Worm (Caenorhabditis elegans): ENCODE data around the gene lin-52.

Gene lin-52

ce11 chrIII:9808179-9808578 is 16.4 kb downstream of the lin-52 start, which contains the start of gene gtap-2 (continued):
- no peak for TF ChIP-seq ceh-45 (GFP tag; IDR thresholded peaks at IDR 0.05)
- no peak for TF ChIP-seq ttx-3 (tag; optimal IDR thresholded peaks at IDR 0.05)
- TF ChIP-seq ztf-16 (tag; optimal IDR thresholded peaks at IDR 0.05) = no peak
- TF ChIP-seq C38D4.7 (GFP tag; optimal IDR thresholded peaks at IDR 0.05) = no peak
- TF ChIP-seq nhr-11 (tag; optimal IDR thresholded peaks at IDR 0.05) = no peak
- no peak for TF ChIP-seq pax-1 (tag; optimal IDR thresholded peaks at IDR 0.05)
- TF ChIP-seq dmd-4 (tag; optimal IDR thresholded peaks at IDR 0.05; ENCODE audit: borderline replicate concordance) = no peak
- no peak for TF ChIP-seq fkh-6 (tag; optimal IDR thresholded peaks at IDR 0.05)
- TF ChIP-seq pqm-1 (tag; optimal IDR thresholded peaks at IDR 0.05) = no peak
- TF ChIP-seq ets-4 (tag; optimal IDR thresholded peaks at IDR 0.05) = peak; percentile 54
- TF ChIP-seq che-1 (tag; optimal IDR thresholded peaks at IDR 0.05) = no peak
- TF ChIP-seq tbx-7 (tag; optimal IDR thresholded peaks at IDR 0.05) = peak; percentile 50
- TF ChIP-seq ceh-6 (GFP tag; optimal IDR thresholded peaks at IDR 0.05) = no peak
- no peak for TF ChIP-seq F13H6.1 (tag; optimal IDR thresholded peaks at IDR 0.05)
- no peak for TF ChIP-seq K09A11.1 (tag; optimal IDR thresholded peaks at IDR 0.05; ENCODE audit: insufficient read depth)
- TF ChIP-seq ceh-2 (tag; optimal IDR thresholded peaks at IDR 0.05) = peak; percentile 65
- TF ChIP-seq mec-3 (tag; optimal IDR thresholded peaks at IDR 0.05; ENCODE audit: borderline replicate concordance) = no peak
- TF ChIP-seq hlh-8 (tag; optimal IDR thresholded peaks at IDR 0.05) = peak; percentile 70
- no peak for TF ChIP-seq C08G9.2 (tag; optimal IDR thresholded peaks at IDR 0.05)
- no peak for TF ChIP-seq pag-3 (tag; optimal IDR thresholded peaks at IDR 0.05; ENCODE audit: borderline replicate concordance)
- TF ChIP-seq ceh-48 (tag; optimal IDR thresholded peaks at IDR 0.05) = no peak
- TF ChIP-seq syd-9 (tag; optimal IDR thresholded peaks at IDR 0.05) = no peak
- peak; percentile 48 for TF ChIP-seq fax-1 (tag; optimal IDR thresholded peaks at IDR 0.05)
- TF ChIP-seq sdc-2 (tag; optimal IDR thresholded peaks at IDR 0.05) = no peak
- no peak for TF ChIP-seq fkh-10 (GFP tag; optimal IDR thresholded peaks at IDR 0.05)
- no peak for TF ChIP-seq lin-11 (tag; optimal IDR thresholded peaks at IDR 0.05)
- TF ChIP-seq zip-5 (tag; optimal IDR thresholded peaks at IDR 0.05) = peak; percentile 73
- peak; percentile 77 for TF ChIP-seq tbx-2 (tag; optimal IDR thresholded peaks at IDR 0.05)
- no peak for TF ChIP-seq ceh-18 (tag; optimal IDR thresholded peaks at IDR 0.05)
- no peak for TF ChIP-seq sox-2 (GFP tag; IDR thresholded peaks at IDR 0.05)
- no peak for TF ChIP-seq elt-4 (tag; optimal IDR thresholded peaks at IDR 0.05)
- no peak for TF ChIP-seq T23F11.4 (GFP tag; optimal IDR thresholded peaks at IDR 0.05)
- TF ChIP-seq npax-4 (tag; optimal IDR thresholded peaks at IDR 0.05) = no peak
- TF ChIP-seq unc-86 (tag; optimal IDR thresholded peaks at IDR 0.05) = peak; percentile 16
- TF ChIP-seq dve-1 (tag; optimal IDR thresholded peaks at IDR 0.05) = no peak

- TF ChIP-seq C38D4.7 (GFP tag; optimal IDR thresholded peaks at IDR 0.05) = no peak
- TF ChIP-seq ceh-9 (tag; optimal IDR thresholded peaks at IDR 0.05) = no peak
- peak; percentile 17 for TF ChIP-seq hlh-30 (tag; optimal IDR thresholded peaks at IDR 0.05; ENCODE audit: insufficient read depth)
- TF ChIP-seq nhr-232 (tag; optimal IDR thresholded peaks at IDR 0.05) = no peak
Measured at ce11 chrIII:9807560-9808046, 16.9 kb downstream of the lin-52 start.

ce11 chrIII:9806968-9807559 is 17.5 kb downstream of the lin-52 start, which contains the start of gene ZK632.4:
TSS of gene ZK632.4 (minus strand) at chrIII:9807454.
- TF ChIP-seq nhr-232 (tag; optimal IDR thresholded peaks at IDR 0.05) (no peak), odd-2 (tag; optimal IDR thresholded peaks at IDR 0.05) (no peak), ceh-22 (tag; optimal IDR thresholded peaks at IDR 0.05) (no peak), npax-4 (tag; optimal IDR thresholded peaks at IDR 0.05) (no peak), ceh-18 (tag; optimal IDR thresholded peaks at IDR 0.05) (no peak), pha-2 (tag; optimal IDR thresholded peaks at IDR 0.05) (no peak), rnt-1 (tag; optimal IDR thresholded peaks at IDR 0.05) (no peak), ceh-24 (tag; optimal IDR thresholded peaks at IDR 0.05) (no peak), ceh-9 (tag; optimal IDR thresholded peaks at IDR 0.05) (no peak), pha-4 (tag; optimal IDR thresholded peaks at IDR 0.05) (no peak), ceh-34 (tag; optimal IDR thresholded peaks at IDR 0.05) (no peak), unc-3 (GFP tag; conservative IDR thresholded peaks at IDR 0.05) (no peak), unc-3 (tag; optimal IDR thresholded peaks at IDR 0.05) (no peak), T23F11.4 (GFP tag; optimal IDR thresholded peaks at IDR 0.05) (no peak), madf-2 (tag; optimal IDR thresholded peaks at IDR 0.05) (no peak), ceh-45 (GFP tag; IDR thresholded peaks at IDR 0.05) (no peak), ets-4 (tag; optimal IDR thresholded peaks at IDR 0.05) (no peak), gmeb-2 (tag; optimal IDR thresholded peaks at IDR 0.05) (no peak)

All from whole organism, late embryonic.